Fruit fly (Drosophila melanogaster) whole organism, pupa: ENCODE results near the gene CG31441.

Experiments
- CG15710 ChIP-seq: fragments of 200-800 bp; sonication (Bioruptor generic); optimal IDR thresholded peaks from 2 replicates; lab custom pipeline; 2018; ENCODE audit warnings: missing biosample characterization, mild to moderate bottlenecking, missing genetic modification characterization, moderate library complexity
- CG8301 ChIP-seq: fragments of 200-800 bp; sonication (Bioruptor generic); optimal IDR thresholded peaks from 2 replicates; lab custom pipeline; 2018; ENCODE audit warnings: missing biosample characterization, mild to moderate bottlenecking, missing genetic modification characterization
- EcR ChIP-seq: fragments of 200-800 bp; sonication (Bioruptor generic); optimal IDR thresholded peaks from 3 replicates; lab custom pipeline; 2019; ENCODE audit warnings: missing biosample characterization, missing genetic modification characterization, mild to moderate bottlenecking, moderate library complexity, missing genetic modification reagents
- Ets98B ChIP-seq: fragments of 200-800 bp; sonication (Bioruptor generic); IDR thresholded peaks from 2 replicates; pipeline ENCODE4 v1.3.6; 2022; ENCODE audit warnings: missing biosample characterization, missing genetic modification characterization
- Snoo ChIP-seq: fragments of 200-800 bp; sonication (Bioruptor generic); optimal IDR thresholded peaks from 3 replicates; lab custom pipeline; 2017; ENCODE audit warnings: missing biosample characterization, mild to moderate bottlenecking, missing genetic modification characterization, inconsistent platforms

DNA sequence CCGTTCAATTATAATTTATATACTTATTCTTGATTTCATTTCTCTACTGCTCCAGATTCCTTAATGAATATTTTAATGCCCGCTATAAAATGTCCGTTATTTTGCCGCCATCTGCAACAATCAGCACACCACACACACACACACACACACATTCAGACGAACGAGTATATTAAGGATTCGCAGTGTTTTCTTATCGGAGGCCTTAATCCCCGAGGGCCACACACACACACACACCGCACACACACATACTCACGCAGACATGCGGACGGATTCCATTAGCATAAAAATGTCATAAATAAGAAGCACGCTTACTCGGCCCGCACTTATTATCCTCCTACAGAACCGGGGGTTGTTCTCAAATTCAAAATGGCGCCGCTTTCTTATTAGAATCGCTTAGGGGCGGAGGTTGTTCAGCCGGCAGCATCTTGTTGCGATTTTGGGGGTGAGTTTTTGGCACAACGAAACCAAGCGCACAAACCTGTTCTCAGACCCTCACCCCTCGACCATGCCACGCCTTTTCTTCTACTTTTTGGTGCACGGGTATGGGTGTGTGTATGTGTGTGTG, 25.0 kb downstream of the CG31441 start:
- no peak for TF ChIP-seq Snoo (tag; lab: Kevin White, UChicago)
- TF ChIP-seq EcR (GFP tag; lab: Kevin White, UChicago) = no peak
- TF ChIP-seq CG15710 = no peak
- no peak for TF ChIP-seq Ets98B (GFP tag; lab: Robert Waterston, UW)
- no peak for TF ChIP-seq CG8301
